Worm (Caenorhabditis elegans): ENCODE data around the gene F40B5.2.
A peak's percentile ranks its signal among the peaks of the same experiment; 100 is the strongest.

The F40B5.2 gene

DNA sequence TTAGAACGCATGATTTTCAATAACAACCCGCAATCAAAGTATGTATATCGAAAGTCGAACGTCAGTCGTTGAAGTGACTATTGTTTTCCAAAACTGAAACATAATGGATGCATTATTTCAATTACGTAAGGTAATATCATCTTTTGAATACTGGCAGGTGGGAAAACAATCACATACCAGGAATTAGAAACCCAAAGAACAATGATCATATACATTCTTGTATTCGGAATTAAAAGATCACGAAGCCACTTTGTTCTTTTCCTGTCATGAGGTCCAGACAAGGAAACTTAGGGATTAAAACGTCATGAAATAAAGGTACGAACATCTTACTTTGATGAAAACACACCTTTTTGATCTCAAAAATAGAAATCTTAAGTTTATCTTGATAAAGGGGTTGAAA lies 5.3 kb upstream of the F40B5.2 start:
- no peak for TF ChIP-seq him-1 (tag; optimal IDR thresholded peaks at IDR 0.05)
- TF ChIP-seq dao-5 (tag; optimal IDR thresholded peaks at IDR 0.05): no peak
- TF ChIP-seq W03F9.2 (tag; optimal IDR thresholded peaks at IDR 0.05): no peak

DNA sequence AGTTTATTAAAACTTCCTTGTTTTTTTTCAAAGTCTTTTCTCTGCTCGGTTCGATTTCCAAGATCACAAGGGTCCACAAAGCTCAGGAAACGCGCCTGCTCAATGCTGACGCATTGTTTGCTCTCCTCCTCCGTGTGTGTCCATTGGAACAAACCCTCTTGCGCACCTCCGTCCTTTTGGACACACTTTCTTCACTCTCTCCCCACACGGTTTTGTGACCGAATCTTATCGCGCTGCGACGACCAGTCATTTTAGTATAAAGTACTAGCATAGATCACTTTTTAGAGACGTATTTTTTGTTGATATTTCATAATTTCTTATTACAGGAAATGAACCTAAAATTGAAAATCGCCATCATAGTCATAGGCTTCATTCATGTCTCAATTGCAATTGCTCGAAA lies 557 bp downstream of the F40B5.2 start:
- TF ChIP-seq dao-5 (tag; optimal IDR thresholded peaks at IDR 0.05): no peak
- TF ChIP-seq him-1 (tag; optimal IDR thresholded peaks at IDR 0.05): peak; percentile 42
- peak; percentile 62 for TF ChIP-seq W03F9.2 (tag; optimal IDR thresholded peaks at IDR 0.05)

DNA sequence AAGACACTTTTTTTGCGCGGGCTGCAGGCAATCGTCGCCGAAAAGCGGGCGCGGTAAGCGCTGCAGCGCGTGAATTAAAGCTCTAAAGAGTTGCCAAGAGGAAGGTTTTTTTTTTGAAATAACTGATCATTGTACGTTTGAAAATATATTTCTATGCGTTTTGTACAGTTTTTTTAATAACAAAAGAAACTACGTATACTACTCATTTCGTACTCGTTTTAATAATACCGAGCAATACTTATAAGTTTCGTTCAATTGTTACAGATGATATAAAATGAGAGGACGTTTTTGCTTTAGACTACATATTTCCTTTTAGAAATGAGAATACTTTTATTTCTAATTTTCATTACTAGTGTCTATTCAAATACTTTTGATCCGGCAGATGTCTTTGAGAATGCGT lies 4.3 kb downstream of the F40B5.2 start, which contains the start of gene nep-15:
nep-15 (plus strand) TSS at position 301 of the 400 bp plus-strand sequence.
- TF ChIP-seq dao-5 (tag; optimal IDR thresholded peaks at IDR 0.05) (no peak), him-1 (tag; optimal IDR thresholded peaks at IDR 0.05) (no peak), W03F9.2 (tag; optimal IDR thresholded peaks at IDR 0.05) (no peak)

DNA sequence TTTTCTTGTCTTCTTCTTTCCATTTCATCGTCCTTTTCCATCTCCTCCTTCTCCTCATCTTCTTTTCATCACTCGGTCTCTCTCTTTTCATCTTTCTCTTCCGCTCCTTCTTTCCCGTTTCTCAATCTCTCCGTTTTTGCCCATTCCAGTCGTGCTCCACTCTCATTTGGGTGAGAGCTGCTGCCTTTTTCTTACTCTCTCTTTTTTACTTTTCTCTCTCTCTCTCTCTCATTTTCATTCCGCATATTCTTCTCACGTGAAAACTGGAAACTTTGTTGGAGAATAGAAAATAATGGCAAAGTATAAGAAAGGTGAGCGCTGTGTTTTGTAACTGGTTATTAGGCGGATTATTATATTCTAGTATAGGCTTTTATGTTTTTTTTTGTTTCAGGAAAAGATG lies 10.7 kb downstream of the F40B5.2 start, which contains the start of gene tbc-18:
tbc-18 (plus strand) TSS at position 246 of the 400 bp plus-strand sequence.
- no peak for TF ChIP-seq dao-5 (tag; optimal IDR thresholded peaks at IDR 0.05)
- peak; percentile 53 for TF ChIP-seq W03F9.2 (tag; optimal IDR thresholded peaks at IDR 0.05)
- TF ChIP-seq him-1 (tag; optimal IDR thresholded peaks at IDR 0.05): peak; percentile 50

DNA sequence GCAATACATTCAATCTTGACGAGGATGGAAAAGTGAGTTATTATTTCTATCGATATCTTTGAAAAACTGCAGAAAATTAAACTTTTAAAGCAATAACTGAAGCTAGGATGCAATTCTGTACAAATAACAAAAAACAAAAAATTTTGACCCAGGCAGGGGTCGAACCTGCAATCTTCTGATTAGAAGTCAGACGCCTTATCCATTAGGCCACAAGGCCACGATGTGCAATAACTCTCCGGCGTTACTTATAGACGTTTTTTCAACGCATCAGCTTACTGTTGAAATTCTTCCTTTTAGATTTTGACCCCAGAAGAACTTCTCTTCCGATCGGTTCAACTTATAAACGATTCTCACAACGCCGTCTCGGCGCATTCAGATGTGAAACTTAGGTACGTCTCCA lies 14.0 kb downstream of the F40B5.2 start:
- TF ChIP-seq W03F9.2 (tag; optimal IDR thresholded peaks at IDR 0.05): no peak

DNA sequence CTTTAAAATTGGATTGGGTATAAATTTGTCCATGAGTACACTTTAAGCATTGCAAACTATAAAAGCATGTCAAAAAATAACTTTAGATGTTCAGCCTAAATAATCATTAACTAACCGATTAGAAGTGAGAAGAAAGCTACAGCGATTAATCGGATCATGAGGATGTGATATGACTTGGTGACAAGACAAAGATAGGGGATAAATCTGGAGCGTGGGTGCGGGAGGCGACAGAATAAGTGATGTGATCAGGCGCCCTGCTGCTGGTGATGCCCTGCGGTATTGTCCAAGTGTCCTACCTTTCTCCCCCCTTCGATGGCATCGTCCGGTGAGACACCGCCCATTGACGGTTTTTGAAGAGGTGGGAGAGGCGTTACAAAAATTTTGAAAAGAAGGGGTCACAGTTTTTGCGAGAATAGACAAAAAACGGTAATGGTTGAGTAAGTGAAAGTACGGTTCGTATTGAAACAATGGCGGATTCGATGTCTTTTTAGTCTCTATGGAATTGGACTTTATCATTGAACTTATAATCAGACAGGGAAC lies 17.1 kb downstream of the F40B5.2 start, which contains the start of gene F41D9.2:
F41D9.2 (minus strand) TSS at position 304 of the 540 bp plus-strand sequence.
- TF ChIP-seq him-1 (tag; optimal IDR thresholded peaks at IDR 0.05) (no peak), dao-5 (tag; optimal IDR thresholded peaks at IDR 0.05) (no peak), W03F9.2 (tag; optimal IDR thresholded peaks at IDR 0.05) (no peak)

DNA sequence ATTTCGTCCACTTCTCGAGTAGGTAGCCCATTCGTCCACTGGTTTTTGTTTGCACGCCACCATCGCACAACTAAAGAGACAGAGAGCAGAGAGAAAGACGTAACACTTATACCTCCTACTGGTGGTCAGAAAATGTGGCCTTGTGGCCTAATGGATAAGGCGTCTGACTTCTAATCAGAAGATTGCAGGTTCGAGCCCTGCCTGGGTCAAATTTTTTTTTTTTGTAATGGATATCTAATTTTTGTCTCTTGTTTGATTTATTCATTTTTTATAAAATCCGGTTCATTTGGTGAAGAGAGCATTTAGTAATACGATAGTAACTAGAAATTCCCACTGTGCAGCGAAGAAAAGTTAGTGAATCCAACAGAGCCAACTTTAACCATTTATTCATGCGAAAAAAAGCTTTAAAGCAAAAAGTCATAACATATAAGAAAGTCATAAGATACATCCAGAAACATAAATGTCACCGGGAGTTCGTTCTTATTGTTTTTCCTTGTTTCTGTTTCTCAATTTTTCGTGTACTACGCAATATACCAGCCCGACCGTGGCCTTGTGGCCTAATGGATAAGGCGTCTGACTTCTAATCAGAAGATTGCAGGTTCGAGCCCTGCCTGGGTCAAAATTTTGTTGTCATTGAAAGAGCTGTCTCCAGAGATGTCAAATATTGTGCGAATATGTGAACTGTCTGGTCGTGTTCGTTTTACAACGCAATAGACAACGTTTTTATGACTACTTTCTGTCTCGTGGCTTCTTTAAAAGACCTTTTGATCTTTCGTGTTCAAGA lies 18.6 kb downstream of the F40B5.2 start:
- TF ChIP-seq him-1 (tag; optimal IDR thresholded peaks at IDR 0.05): peak; percentile 53
- no peak for TF ChIP-seq dao-5 (tag; optimal IDR thresholded peaks at IDR 0.05)

DNA sequence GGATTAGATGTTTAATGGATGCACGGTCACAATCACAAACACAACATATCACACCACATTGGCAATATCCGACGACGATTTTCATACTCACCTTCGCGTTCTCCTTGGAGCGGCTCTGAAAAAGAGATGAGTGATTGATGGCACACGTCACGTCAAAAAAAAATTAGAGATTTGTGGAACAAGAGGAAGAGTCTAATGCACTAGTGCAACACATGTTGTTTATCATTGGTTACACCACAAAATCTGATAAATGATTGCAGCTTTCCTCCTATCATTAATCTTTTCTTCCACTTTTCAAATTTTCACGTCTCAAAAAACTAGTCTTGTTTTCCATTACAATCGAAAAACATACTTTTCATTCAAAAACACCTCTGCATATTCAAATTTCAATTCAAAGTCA lies 22.9 kb downstream of the F40B5.2 start:
- TF ChIP-seq him-1 (tag; optimal IDR thresholded peaks at IDR 0.05): no peak
- TF ChIP-seq W03F9.2 (tag; optimal IDR thresholded peaks at IDR 0.05): no peak
- TF ChIP-seq dao-5 (tag; optimal IDR thresholded peaks at IDR 0.05): no peak

DNA sequence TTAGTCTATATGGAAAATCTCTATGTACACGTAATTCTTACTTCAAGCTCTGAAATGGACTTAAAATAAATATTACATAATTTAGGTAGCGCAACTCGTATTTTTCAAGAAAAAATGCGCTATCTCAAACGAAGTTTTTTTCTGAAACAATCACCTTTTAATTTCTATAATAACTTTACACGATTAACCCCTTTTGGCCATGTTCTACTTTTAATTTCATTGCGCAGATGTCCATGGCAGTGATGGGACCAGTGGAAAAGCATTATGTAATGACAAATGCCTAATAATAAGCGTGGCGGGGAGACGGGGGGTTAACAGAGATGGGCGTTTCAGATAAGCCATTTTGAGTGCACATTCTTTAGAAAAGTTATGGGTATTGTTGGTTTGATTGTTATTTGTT lies 23.9 kb downstream of the F40B5.2 start:
- TF ChIP-seq him-1 (tag; optimal IDR thresholded peaks at IDR 0.05) (no peak), W03F9.2 (tag; optimal IDR thresholded peaks at IDR 0.05) (no peak), dao-5 (tag; optimal IDR thresholded peaks at IDR 0.05) (no peak)

DNA sequence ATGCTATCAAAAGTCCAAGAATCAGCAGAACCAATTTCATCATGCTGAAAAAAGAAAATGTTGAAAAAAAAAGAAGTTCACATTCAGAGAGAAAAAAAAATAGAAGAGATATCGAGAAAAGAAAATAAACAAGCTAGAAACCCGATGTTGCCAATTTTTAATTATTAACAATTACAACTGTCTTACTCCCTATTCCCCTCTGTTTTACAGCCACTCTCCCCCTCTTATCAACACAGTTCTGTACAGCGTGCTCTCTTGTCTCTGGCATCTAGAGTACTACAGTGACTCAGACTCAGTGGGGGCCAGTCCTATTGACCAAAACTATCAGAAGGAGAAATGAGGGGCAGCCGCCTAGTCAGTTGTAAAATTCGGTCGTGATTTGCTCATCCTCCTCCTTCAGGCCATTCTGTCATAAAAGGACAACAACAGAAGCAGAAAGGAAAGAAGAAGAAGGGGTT lies 24.9 kb downstream of the F40B5.2 start, which contains the start of gene wrk-1:
wrk-1 (minus strand) TSS at position 51 of the 458 bp plus-strand sequence.
- TF ChIP-seq him-1 (tag; optimal IDR thresholded peaks at IDR 0.05): no peak
- TF ChIP-seq W03F9.2 (tag; optimal IDR thresholded peaks at IDR 0.05): no peak
- TF ChIP-seq dao-5 (tag; optimal IDR thresholded peaks at IDR 0.05): no peak

DNA sequence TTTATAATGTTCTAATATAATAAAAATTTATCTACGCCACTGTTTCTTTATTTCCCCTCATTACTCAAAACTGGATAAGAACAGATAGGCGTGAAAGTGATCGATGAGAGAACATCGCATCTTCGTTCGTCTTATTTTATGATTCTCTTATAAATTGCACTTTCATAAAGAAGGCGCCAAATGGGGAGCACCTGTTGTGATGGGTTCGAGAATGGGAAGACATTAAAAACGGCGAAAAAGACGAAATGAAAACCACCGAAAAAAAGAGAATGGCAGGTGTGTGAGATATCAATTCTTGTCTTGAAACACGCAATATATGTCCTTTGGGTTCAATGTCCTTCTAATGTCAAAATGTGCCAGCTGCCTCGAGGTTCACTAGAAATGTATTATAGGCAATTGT lies 26.6 kb downstream of the F40B5.2 start:
- TF ChIP-seq dao-5 (tag; optimal IDR thresholded peaks at IDR 0.05): no peak
- TF ChIP-seq him-1 (tag; optimal IDR thresholded peaks at IDR 0.05): no peak
- no peak for TF ChIP-seq W03F9.2 (tag; optimal IDR thresholded peaks at IDR 0.05)

DNA sequence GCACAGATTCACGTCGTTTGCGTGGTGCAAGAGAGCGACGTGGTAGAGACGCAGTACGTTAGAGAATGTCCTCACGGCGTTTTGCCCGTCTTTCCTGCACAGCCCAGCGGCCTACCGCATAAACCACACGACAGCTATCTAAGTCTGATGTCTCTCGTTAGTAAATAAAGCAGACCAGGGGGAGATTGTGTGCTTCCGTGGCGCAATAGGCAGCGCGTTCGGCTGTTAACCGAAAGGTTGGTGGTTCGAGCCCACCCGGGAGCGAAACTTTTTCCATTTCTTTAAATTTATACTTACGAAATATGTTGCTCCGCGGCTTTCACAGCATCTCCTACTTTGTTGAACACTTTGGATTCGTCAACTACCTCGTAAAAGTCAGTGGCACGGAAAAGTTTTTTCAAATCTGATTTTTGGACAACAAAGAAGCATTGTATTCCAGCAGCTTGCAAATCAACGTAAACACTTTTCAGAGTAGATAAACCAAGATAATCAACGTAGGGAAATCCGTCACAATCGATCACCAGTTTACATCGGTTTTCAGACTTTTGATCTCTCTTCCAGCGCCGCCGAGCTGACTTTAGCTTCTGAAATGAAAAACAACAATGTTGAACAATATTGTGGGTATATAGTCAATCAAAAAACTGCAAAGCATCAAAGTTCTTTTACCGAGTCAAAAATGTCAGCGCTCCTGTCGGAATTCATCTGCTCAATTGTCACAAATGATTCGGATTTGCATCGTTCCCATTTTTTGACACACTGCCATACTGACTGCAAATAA lies 36.8 kb downstream of the F40B5.2 start:
- TF ChIP-seq him-1 (tag; optimal IDR thresholded peaks at IDR 0.05) (peak; percentile 93), dao-5 (tag; optimal IDR thresholded peaks at IDR 0.05) (peak; percentile 93), W03F9.2 (tag; optimal IDR thresholded peaks at IDR 0.05) (peak; percentile 63)

DNA sequence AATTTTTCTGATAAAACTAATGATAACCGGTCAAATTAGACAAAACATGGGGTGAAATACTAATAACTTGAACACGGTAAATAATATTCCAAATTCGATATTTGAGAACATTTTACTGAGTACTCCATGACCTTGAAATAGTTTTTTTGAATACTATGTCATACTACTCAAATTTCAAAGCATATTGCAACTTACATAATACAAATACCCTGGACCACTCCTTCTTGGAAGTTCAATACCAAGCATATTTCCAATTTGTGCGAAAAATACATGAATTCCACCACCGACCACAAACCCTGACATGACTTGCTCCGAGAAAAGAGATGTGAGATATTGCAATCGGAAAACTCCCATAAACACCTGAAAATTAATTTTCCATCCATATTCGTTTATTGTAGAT lies 39.2 kb downstream of the F40B5.2 start:
- TF ChIP-seq dao-5 (tag; optimal IDR thresholded peaks at IDR 0.05) (no peak), W03F9.2 (tag; optimal IDR thresholded peaks at IDR 0.05) (no peak), him-1 (tag; optimal IDR thresholded peaks at IDR 0.05) (no peak)

DNA sequence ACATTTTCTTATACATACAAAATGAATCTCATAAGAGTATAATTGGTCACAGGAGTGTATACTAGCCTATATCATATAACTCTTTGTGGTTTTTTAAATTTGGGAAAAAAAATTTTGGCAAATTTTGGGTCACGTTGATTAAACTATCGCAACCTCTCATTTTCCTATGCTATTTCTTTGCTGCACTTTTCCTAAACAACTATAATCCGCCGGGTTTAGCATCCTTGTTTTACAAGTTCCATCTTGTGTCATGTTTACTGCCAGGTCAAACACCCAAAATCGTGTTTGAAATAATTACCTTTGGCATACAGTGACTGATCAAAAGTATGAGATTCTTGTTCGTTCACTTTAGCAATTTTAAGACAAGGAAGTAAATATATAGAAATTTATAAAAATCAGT lies 40.6 kb downstream of the F40B5.2 start, which contains the start of gene sulp-3:
sulp-3 (minus strand) TSS at position 101 of the 400 bp plus-strand sequence.
- TF ChIP-seq W03F9.2 (tag; optimal IDR thresholded peaks at IDR 0.05) (no peak), dao-5 (tag; optimal IDR thresholded peaks at IDR 0.05) (no peak), him-1 (tag; optimal IDR thresholded peaks at IDR 0.05) (no peak)
